Worm (Caenorhabditis elegans) whole organism, L1 larva: Measurements from ENCODE around the gene rpi-2.

Source experiments
- C16A3.4 ChIP-seq: fragments of 150-350 bp; optimal IDR thresholded peaks from 2 replicates; lab custom pipeline; 2014; ENCODE audit warnings: missing biosample characterization, missing genetic modification characterization
- F16B12.6 ChIP-seq: fragments of 150-350 bp; optimal IDR thresholded peaks from 2 replicates; lab custom pipeline; 2014; ENCODE audit warnings: missing biosample characterization, missing genetic modification characterization
- Y116A8C.19 ChIP-seq: sonication (generic microtip); optimal IDR thresholded peaks from 2 replicates; lab custom pipeline; 2016; ENCODE audit warnings: missing compliant biosample characterization, missing genetic modification characterization, borderline replicate concordance
- aha-1 ChIP-seq: fragments of 150-350 bp; optimal IDR thresholded peaks from 2 replicates; lab custom pipeline; 2014; ENCODE audit warnings: missing biosample characterization, missing genetic modification characterization
- aly-2 ChIP-seq: fragments of 150-350 bp; optimal IDR thresholded peaks from 2 replicates; lab custom pipeline; 2014; ENCODE audit warnings: missing biosample characterization, missing genetic modification characterization
- ama-1 ChIP-seq: fragments of 150-350 bp; optimal IDR thresholded peaks from 2 replicates; lab custom pipeline; 2014
- blmp-1 ChIP-seq: fragments of 150-350 bp; optimal IDR thresholded peaks from 2 replicates; lab custom pipeline; 2014; ENCODE audit warnings: missing biosample characterization, missing genetic modification characterization
- dpl-1 ChIP-seq, 3 experiments: fragments of 150-350 bp in 2 of 3; sonication (generic microtip) in 1 of 3; optimal IDR thresholded peaks; 2 replicates each; lab custom pipeline; 2014 to 2017; ENCODE audit warnings: missing biosample characterization in 3 of 3, missing genetic modification characterization in 3 of 3, missing genetic modification reagents in 3 of 3
- dsc-1 ChIP-seq: sonication (generic microtip); optimal IDR thresholded peaks from 2 replicates; lab custom pipeline; 2016; ENCODE audit warnings: mild to moderate bottlenecking, missing genetic modification characterization, missing compliant biosample characterization
- egl-27 ChIP-seq, 2 experiments: fragments of 150-350 bp in 1 of 2; sonication (generic microtip); optimal IDR thresholded peaks; 3 replicates each; lab custom pipeline; 2017 to 2018; ENCODE audit warnings: missing biosample characterization in 2 of 2, missing genetic modification characterization in 2 of 2, missing genetic modification reagents in 2 of 2
- elt-2 ChIP-seq: sonication (generic microtip); optimal IDR thresholded peaks from 2 replicates; lab custom pipeline; 2016; ENCODE audit warnings: missing genetic modification characterization, mild to moderate bottlenecking, inconsistent platforms, missing compliant biosample characterization, missing genetic modification reagents
- elt-3 ChIP-seq, 6 experiments: fragments of 150-350 bp in 1 of 6; sonication (generic microtip); optimal IDR thresholded peaks; 2 replicates each; lab custom pipeline; 2017 to 2018; ENCODE audit warnings: missing biosample characterization in 6 of 6, missing genetic modification characterization in 6 of 6, inconsistent platforms in 1 of 6
- fkh-4 ChIP-seq: sonication (generic microtip); optimal IDR thresholded peaks from 2 replicates; lab custom pipeline; 2016; ENCODE audit warnings: missing compliant biosample characterization, missing genetic modification characterization, borderline replicate concordance
- fos-1 ChIP-seq: fragments of 150-350 bp; optimal IDR thresholded peaks from 2 replicates; lab custom pipeline; 2014; ENCODE audit warnings: missing biosample characterization, missing genetic modification characterization
- hpl-2 ChIP-seq: fragments of 150-350 bp; optimal IDR thresholded peaks from 2 replicates; lab custom pipeline; 2014; ENCODE audit warnings: missing biosample characterization, missing genetic modification reagents, missing genetic modification characterization
- irx-1 ChIP-seq: sonication (generic microtip); optimal IDR thresholded peaks from 2 replicates; lab custom pipeline; 2016; ENCODE audit warnings: missing genetic modification characterization, missing compliant biosample characterization
- isw-1 ChIP-seq: fragments of 200-800 bp; sonication (Bioruptor generic); IDR thresholded peaks from 2 replicates; pipeline ENCODE4 v1.3.6; 2022; ENCODE audit warnings: missing genetic modification characterization, missing compliant biosample characterization
- lin-13 ChIP-seq: fragments of 150-350 bp; optimal IDR thresholded peaks from 2 replicates; lab custom pipeline; 2014; ENCODE audit warnings: missing biosample characterization, missing genetic modification reagents, missing genetic modification characterization
- lin-14 ChIP-seq: fragments of 200-800 bp; sonication (Bioruptor generic); optimal IDR thresholded peaks from 2 replicates; lab custom pipeline; 2018; ENCODE audit warnings: mild to moderate bottlenecking, missing genetic modification characterization, moderate library complexity, missing compliant biosample characterization
- lin-15B ChIP-seq: fragments of 150-350 bp; sonication (generic microtip); optimal IDR thresholded peaks from 3 replicates; lab custom pipeline; 2014; ENCODE audit warnings: missing biosample characterization, missing genetic modification characterization
- lin-35 ChIP-seq, 2 experiments: fragments of 150-350 bp; optimal IDR thresholded peaks; 2 replicates each; lab custom pipeline; 2014; ENCODE audit warnings: missing biosample characterization in 2 of 2, missing genetic modification characterization in 2 of 2, missing genetic modification reagents in 2 of 2
- lir-3 ChIP-seq: sonication (generic microtip); optimal IDR thresholded peaks from 2 replicates; lab custom pipeline; 2016; ENCODE audit warnings: mild to moderate bottlenecking, missing genetic modification characterization, moderate library complexity, missing compliant biosample characterization; ENCODE audit not compliant: poor library complexity
- mep-1 ChIP-seq: fragments of 150-350 bp; optimal IDR thresholded peaks from 2 replicates; lab custom pipeline; 2014; ENCODE audit warnings: missing biosample characterization, missing genetic modification characterization
- nhr-11 ChIP-seq: fragments of 150-350 bp; optimal IDR thresholded peaks from 2 replicates; lab custom pipeline; 2014; ENCODE audit warnings: missing biosample characterization, missing genetic modification characterization
- nhr-12 ChIP-seq: sonication (generic microtip); optimal IDR thresholded peaks from 2 replicates; lab custom pipeline; 2017; ENCODE audit warnings: missing biosample characterization, missing genetic modification characterization
- nhr-19 ChIP-seq: fragments of 200-800 bp; sonication (Bioruptor generic); conservative IDR thresholded peaks from 2 replicates; pipeline ENCODE4 v1.3.6; 2022; ENCODE audit warnings: missing genetic modification characterization, missing compliant biosample characterization
- nhr-77 ChIP-seq: fragments of 150-350 bp; optimal IDR thresholded peaks from 2 replicates; lab custom pipeline; 2014; ENCODE audit warnings: missing biosample characterization, missing genetic modification characterization
- nhr-85 ChIP-seq: sonication (generic microtip); peaks from one replicate; lab custom pipeline; 2016; ENCODE audit warnings: missing genetic modification characterization, inconsistent platforms, missing compliant biosample characterization
- pag-3 ChIP-seq: sonication (generic microtip); optimal IDR thresholded peaks from 2 replicates; lab custom pipeline; 2017; ENCODE audit warnings: missing genetic modification characterization, mild to moderate bottlenecking, missing compliant biosample characterization, antibody characterized with exemption, borderline replicate concordance; ENCODE audit not compliant: insufficient read depth
- pax-3 ChIP-seq: fragments of 200-800 bp; sonication (Bioruptor generic); optimal IDR thresholded peaks from 2 replicates; lab custom pipeline; 2018; ENCODE audit warnings: mild to moderate bottlenecking, missing genetic modification characterization, moderate library complexity, missing compliant biosample characterization
- rnt-1 ChIP-seq: sonication (generic microtip); optimal IDR thresholded peaks from 2 replicates; lab custom pipeline; 2016; ENCODE audit warnings: mild to moderate bottlenecking, missing genetic modification characterization, moderate library complexity, missing compliant biosample characterization
- snpc-4 ChIP-seq: fragments of 150-350 bp; optimal IDR thresholded peaks from 2 replicates; lab custom pipeline; 2014; ENCODE audit warnings: missing biosample characterization, missing genetic modification characterization
- sptf-1 ChIP-seq: fragments of 150-350 bp; optimal IDR thresholded peaks from 2 replicates; lab custom pipeline; 2014; ENCODE audit warnings: missing biosample characterization, missing genetic modification characterization
- tlp-1 ChIP-seq: fragments of 150-350 bp; optimal IDR thresholded peaks from 2 replicates; lab custom pipeline; 2014; ENCODE audit warnings: missing biosample characterization, missing genetic modification characterization
- unc-30 ChIP-seq: sonication (generic microtip); optimal IDR thresholded peaks from 2 replicates; lab custom pipeline; 2017; ENCODE audit warnings: missing biosample characterization, missing genetic modification characterization
- unc-86 ChIP-seq: sonication (generic microtip); optimal IDR thresholded peaks from 2 replicates; lab custom pipeline; 2016; ENCODE audit warnings: missing genetic modification characterization, missing compliant biosample characterization
- unc-98 ChIP-seq: fragments of 200-800 bp; sonication (Bioruptor generic); IDR thresholded peaks from 2 replicates; pipeline ENCODE4 v1.3.6; 2022; ENCODE audit warnings: missing genetic modification characterization, missing compliant biosample characterization
- vab-15 ChIP-seq: sonication (generic microtip); optimal IDR thresholded peaks from 2 replicates; lab custom pipeline; 2017; ENCODE audit warnings: missing genotype, mild to moderate bottlenecking, missing genetic modification characterization, missing compliant biosample characterization
- xbp-1 ChIP-seq: sonication (generic microtip); optimal IDR thresholded peaks from 2 replicates; lab custom pipeline; 2016; ENCODE audit warnings: missing genetic modification characterization, missing compliant biosample characterization
- zip-4 ChIP-seq: fragments of 200-800 bp; sonication (Bioruptor generic); optimal IDR thresholded peaks from 2 replicates; lab custom pipeline; 2018; ENCODE audit warnings: mild to moderate bottlenecking, missing genetic modification characterization, moderate library complexity, missing compliant biosample characterization
- ztf-11 ChIP-seq, 2 experiments: sonication (generic microtip); optimal IDR thresholded peaks; 2 replicates each; lab custom pipeline; 2016 to 2017; ENCODE audit warnings: missing genetic modification characterization in 2 of 2, missing biosample characterization in 1 of 2, missing compliant biosample characterization in 1 of 2

The rpi-2 gene

DNA sequence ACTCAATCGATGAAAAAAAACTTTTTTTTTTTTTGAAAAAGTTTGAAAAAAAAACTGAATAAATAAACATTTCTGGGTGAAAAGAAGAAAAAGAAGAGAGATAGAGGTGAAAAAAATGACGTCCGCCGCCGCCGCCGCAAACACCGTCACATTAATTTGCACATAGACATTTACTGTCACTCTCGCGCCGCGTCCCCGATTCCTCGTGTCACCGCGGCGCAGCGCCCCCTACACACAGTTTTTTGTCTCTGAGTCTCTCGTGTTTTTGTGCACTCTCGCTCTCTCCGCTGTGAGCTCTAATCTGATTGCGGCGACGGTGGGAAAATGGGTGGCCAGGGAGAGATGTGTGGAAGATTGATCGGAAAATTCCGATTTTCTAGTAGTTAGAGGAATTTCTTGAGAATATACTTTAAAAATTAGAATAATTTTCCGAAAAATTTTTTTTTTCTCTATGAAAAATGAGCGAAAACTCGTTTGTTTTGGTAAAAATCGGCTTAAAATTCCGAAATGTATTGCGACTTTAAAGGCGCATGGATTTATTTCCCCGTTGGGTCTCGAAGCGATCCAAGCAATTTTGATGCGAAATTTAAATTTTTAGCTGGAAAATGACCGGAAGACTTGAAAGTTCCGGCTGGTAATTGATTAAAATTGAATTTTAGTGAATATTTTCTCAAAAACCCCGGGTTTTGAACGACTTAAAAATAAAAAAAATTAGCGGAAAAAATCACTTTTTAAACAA is 28.5 kb downstream of the rpi-2 start (continued):
- TF ChIP-seq F16B12.6 = peak; percentile 41
- no peak for TF ChIP-seq sptf-1
- no peak for TF ChIP-seq lin-15B (tag; lab: Kevin White, UChicago)
- TF ChIP-seq aly-2 (tag; lab: Kevin White, UChicago) = no peak
- TF ChIP-seq nhr-85 = peak; percentile 37
- TF ChIP-seq rnt-1 (tag; lab: Kevin White, UChicago) = peak; percentile 25
- no peak for TF ChIP-seq egl-27 (tag; optimal IDR thresholded peaks at IDR 0.05; lab: Kevin White, UChicago)
- no peak for TF ChIP-seq aha-1 (tag; lab: Kevin White, UChicago)
- TF ChIP-seq nhr-77 (tag; lab: Kevin White, UChicago) = no peak
- peak; percentile 7 to 13 (median 11) for TF ChIP-seq dpl-1 (GFP tag; optimal IDR thresholded peaks at IDR 0.05; lab: Kevin White, UChicago)
- TF ChIP-seq nhr-19 = no peak
- TF ChIP-seq lin-14 (GFP tag; lab: Kevin White, UChicago) = no peak
- TF ChIP-seq snpc-4 = no peak

DNA sequence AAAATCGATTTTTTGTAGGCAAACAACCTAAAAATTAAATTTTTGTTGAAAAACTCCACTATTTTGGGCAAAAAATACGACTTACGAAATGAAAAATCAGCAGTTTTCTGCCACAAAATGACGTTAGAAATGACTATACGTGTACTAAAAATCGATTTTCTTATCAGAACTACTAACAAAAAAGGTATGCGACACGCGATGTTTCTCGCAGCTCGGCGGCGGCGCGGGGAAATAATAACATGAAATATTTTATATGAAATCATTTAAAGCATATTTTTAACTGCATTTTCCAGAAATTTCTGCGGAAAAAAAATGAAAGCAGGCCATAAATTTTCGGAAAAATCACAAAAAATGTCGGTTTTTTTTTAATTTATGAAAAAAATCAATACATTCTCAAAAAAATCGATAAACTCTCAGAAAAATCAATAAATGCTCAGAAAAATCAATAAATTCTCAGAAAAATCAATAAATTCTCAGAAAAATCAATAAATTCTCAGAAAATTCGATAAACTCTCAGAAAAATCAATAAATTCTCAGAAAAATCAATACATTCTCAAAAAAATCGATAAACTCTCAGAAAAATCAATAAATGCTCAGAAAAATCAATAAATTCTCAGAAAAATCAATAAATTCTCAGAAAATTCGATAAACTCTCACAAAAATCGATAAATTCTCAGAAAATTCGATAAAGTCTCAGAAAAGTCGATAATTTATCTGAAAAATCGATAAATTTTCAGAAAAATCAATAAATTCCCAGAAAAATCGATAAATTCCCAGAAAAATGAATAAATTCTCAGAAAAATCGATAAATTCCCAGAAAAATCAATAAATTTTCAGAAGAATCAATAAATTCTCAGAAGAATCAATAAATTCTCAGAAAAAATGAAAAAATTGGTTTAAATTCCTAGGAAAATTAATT is 29.3 kb downstream of the rpi-2 start, which contains the start of gene ptpn-22:
TSS of gene ptpn-22 (minus strand) at position 158 of the 919 bp plus-strand sequence.
- no peak for TF ChIP-seq lin-35 (GFP tag; optimal IDR thresholded peaks at IDR 0.05; lab: Kevin White, UChicago)
- TF ChIP-seq nhr-85 = peak; percentile 5

- TF ChIP-seq hpl-2 (GFP tag; lab: Kevin White, UChicago) (peak; percentile 46), dsc-1 (tag; lab: Kevin White, UChicago) (peak; percentile 79), lin-35 (GFP tag; optimal IDR thresholded peaks at IDR 0.05; lab: Kevin White, UChicago) (peak; percentile 82 to 88), elt-2 (peak; percentile 8), irx-1 (tag; lab: Kevin White, UChicago) (peak; percentile 44), C16A3.4 (tag; lab: Kevin White, UChicago) (peak; percentile 87), egl-27 (tag; optimal IDR thresholded peaks at IDR 0.05; lab: Kevin White, UChicago) (no peak), ama-1 (lab: Kevin White, UChicago) (no peak), sptf-1 (no peak), fos-1 (tag; lab: Kevin White, UChicago) (peak; percentile 78), unc-86 (peak; percentile 81), elt-3 (tag; optimal IDR thresholded peaks at IDR 0.05; lab: Kevin White, UChicago) (peak in 2 of 6 experiments; percentile 32 to 52), mep-1 (tag; lab: Kevin White, UChicago) (peak; percentile 64), pag-3 (tag; lab: Kevin White, UChicago) (peak; percentile 74), unc-30 (tag; lab: Kevin White, UChicago) (no peak), vab-15 (tag; lab: Kevin White, UChicago) (peak; percentile 90), unc-98 (GFP tag; lab: Robert Waterston, UW) (peak; percentile 83), nhr-77 (tag; lab: Kevin White, UChicago) (peak; percentile 76), isw-1 (GFP tag; lab: Robert Waterston, UW) (peak; percentile 85), nhr-85 (peak; percentile 88), nhr-12 (tag; lab: Kevin White, UChicago) (no peak), lin-13 (GFP tag; lab: Kevin White, UChicago) (peak; percentile 85), blmp-1 (tag; lab: Kevin White, UChicago) (peak; percentile 9), lir-3 (tag; lab: Kevin White, UChicago) (no peak), aly-2 (tag; lab: Kevin White, UChicago) (peak; percentile 70), tlp-1 (tag; lab: Kevin White, UChicago) (no peak), snpc-4 (peak; percentile 54), nhr-11 (tag; lab: Kevin White, UChicago) (no peak), fkh-4 (tag; lab: Kevin White, UChicago) (peak; percentile 61), rnt-1 (tag; lab: Kevin White, UChicago) (peak; percentile 95), lin-14 (GFP tag; lab: Kevin White, UChicago) (peak; percentile 92), dpl-1 (GFP tag; optimal IDR thresholded peaks at IDR 0.05; lab: Kevin White, UChicago) (peak; percentile 71 to 78 (median 75)), lin-15B (tag; lab: Kevin White, UChicago) (peak; percentile 71), ztf-11 (tag; optimal IDR thresholded peaks at IDR 0.05; lab: Kevin White, UChicago) (peak in 1 of 2 experiments; percentile 89), nhr-19 (peak; percentile 70), Y116A8C.19 (tag; lab: Kevin White, UChicago) (peak; percentile 45), xbp-1 (peak; percentile 90), zip-4 (GFP tag; lab: Kevin White, UChicago) (no peak), pax-3 (tag; lab: Kevin White, UChicago) (peak; percentile 92)
These were observed 34.5 kb downstream of the rpi-2 start, which contains the start of the genes Y41D4A.6 and Y41D4A.4 for ce11 chrIV:1745453-1746051. Gene Y41D4A.6, minus strand, starts transcription at chrIV:1745503. Gene Y41D4A.4, plus strand, starts transcription at chrIV:1746001.
